Fruit fly (Drosophila melanogaster) whole organism, embryonic: ENCODE results near the gene Hasp.

Source experiments
- CG10147 ChIP-seq: fragments of 200-800 bp; sonication (Bioruptor generic); optimal IDR thresholded peaks from 2 replicates; lab custom pipeline; 2019; ENCODE audit warnings: missing biosample characterization, mild to moderate bottlenecking, missing genetic modification characterization, moderate library complexity
- CG10431 ChIP-seq: fragments of 200-800 bp; sonication (Bioruptor generic); optimal IDR thresholded peaks from 3 replicates; lab custom pipeline; 2018; ENCODE audit warnings: missing biosample characterization, mild to moderate bottlenecking, missing genetic modification characterization
- CG11723 ChIP-seq: fragments of 200-800 bp; sonication (Bioruptor generic); optimal IDR thresholded peaks from 2 replicates; lab custom pipeline; 2017; ENCODE audit warnings: missing biosample characterization, mild to moderate bottlenecking, missing genetic modification characterization
- CG12236 ChIP-seq: fragments of 200-800 bp; sonication (Bioruptor generic); optimal IDR thresholded peaks from 2 replicates; lab custom pipeline; 2016; ENCODE audit warnings: missing biosample characterization, missing genetic modification characterization
- CG1233 ChIP-seq: fragments of 200-800 bp; sonication (Bioruptor generic); optimal IDR thresholded peaks from 4 replicates; lab custom pipeline; 2018; ENCODE audit warnings: missing biosample characterization, mild to moderate bottlenecking, missing genetic modification characterization
- CG13123 ChIP-seq: fragments of 200-800 bp; sonication (Bioruptor generic); optimal IDR thresholded peaks from 2 replicates; lab custom pipeline; 2016; ENCODE audit warnings: missing biosample characterization, missing genetic modification characterization
- CG13424 ChIP-seq: fragments of 200-800 bp; sonication (Bioruptor generic); optimal IDR thresholded peaks from 2 replicates; lab custom pipeline; 2019; ENCODE audit warnings: missing biosample characterization, mild to moderate bottlenecking, missing genetic modification characterization, moderate library complexity
- CG13624 ChIP-seq: fragments of 200-800 bp; sonication (Bioruptor generic); optimal IDR thresholded peaks from 2 replicates; lab custom pipeline; 2016; ENCODE audit warnings: missing biosample characterization, missing genetic modification characterization
- CG1602 ChIP-seq: fragments of 200-800 bp; sonication (Bioruptor generic); optimal IDR thresholded peaks from 3 replicates; lab custom pipeline; 2016; ENCODE audit warnings: missing biosample characterization, missing genetic modification characterization
- CG16813 ChIP-seq: fragments of 200-800 bp; sonication (Bioruptor generic); IDR thresholded peaks from 3 replicates; pipeline ENCODE4 v1.3.6; 2022; ENCODE audit warnings: missing biosample characterization, missing genetic modification characterization; ENCODE audit not compliant: partially characterized antibody
- CG1832 ChIP-seq: fragments of 200-800 bp; sonication (Bioruptor generic); optimal IDR thresholded peaks from 2 replicates; lab custom pipeline; 2017; ENCODE audit warnings: missing biosample characterization, mild to moderate bottlenecking, missing genetic modification characterization, inconsistent platforms
- CG33213 ChIP-seq: fragments of 200-800 bp; sonication (Bioruptor generic); optimal IDR thresholded peaks from 3 replicates; lab custom pipeline; 2016; ENCODE audit warnings: missing biosample characterization, missing genetic modification characterization
- CG3726 ChIP-seq: fragments of 200-800 bp; sonication (Bioruptor generic); IDR thresholded peaks from 3 replicates; pipeline ENCODE4, ENCODE4 v1.3.6; 2022; ENCODE audit warnings: missing biosample characterization, missing genetic modification characterization
- CG42726 ChIP-seq: fragments of 200-800 bp; sonication (Bioruptor generic); IDR thresholded peaks from 2 replicates; pipeline ENCODE4 v1.3.6; 2022; ENCODE audit warnings: missing biosample characterization, missing genetic modification characterization; ENCODE audit not compliant: partially characterized antibody
- CG4404 ChIP-seq: fragments of 200-800 bp; sonication (Bioruptor generic); IDR thresholded peaks from 2 replicates; pipeline ENCODE4 v1.3.6; 2022; ENCODE audit warnings: missing biosample characterization, missing genetic modification characterization
- CG6175 ChIP-seq: fragments of 200-800 bp; sonication (Bioruptor generic); IDR thresholded peaks from 3 replicates; pipeline ENCODE4 v1.3.6; 2022; ENCODE audit warnings: missing biosample characterization, missing genetic modification characterization
- CG7745 ChIP-seq: fragments of 200-800 bp; sonication (Bioruptor generic); optimal IDR thresholded peaks from 2 replicates; lab custom pipeline; 2018; ENCODE audit warnings: missing biosample characterization, mild to moderate bottlenecking, missing genetic modification characterization, moderate library complexity
- Doc3 ChIP-seq: fragments of 200-800 bp; sonication (Bioruptor generic); IDR thresholded peaks from 3 replicates; pipeline ENCODE4 v1.3.6; 2022; ENCODE audit warnings: missing biosample characterization, missing genetic modification characterization; ENCODE audit not compliant: partially characterized antibody
- Elba2 ChIP-seq: fragments of 200-800 bp; sonication (Bioruptor generic); optimal IDR thresholded peaks from 3 replicates; lab custom pipeline; 2016; ENCODE audit warnings: missing biosample characterization, missing genetic modification characterization
- MBD-R2 ChIP-seq: fragments of 200-800 bp; sonication (Bioruptor generic); IDR thresholded peaks from 2 replicates; pipeline ENCODE4 v1.3.6; 2022; ENCODE audit warnings: missing biosample characterization, missing genetic modification characterization
- Med ChIP-seq: fragments of 200-800 bp; sonication (Bioruptor generic); peaks from one replicate; lab custom pipeline; 2016; ENCODE audit warnings: missing biosample characterization, missing genetic modification characterization, mild to moderate bottlenecking, inconsistent platforms, moderate library complexity
- NC2α ChIP-seq: fragments of 200-800 bp; sonication (Bioruptor generic); optimal IDR thresholded peaks from 2 replicates; lab custom pipeline; 2016; ENCODE audit warnings: missing biosample characterization, missing genetic modification characterization
- Nf-YB ChIP-seq: fragments of 200-800 bp; sonication (Bioruptor generic); optimal IDR thresholded peaks from 3 replicates; lab custom pipeline; 2019; ENCODE audit warnings: missing biosample characterization, mild to moderate bottlenecking, missing genetic modification characterization, moderate library complexity
- NfI ChIP-seq: fragments of 200-800 bp; sonication (Bioruptor generic); optimal IDR thresholded peaks from 3 replicates; lab custom pipeline; 2018; ENCODE audit warnings: missing biosample characterization, mild to moderate bottlenecking, missing genetic modification characterization, moderate library complexity
- Oaz ChIP-seq: fragments of 200-800 bp; sonication (Bioruptor generic); IDR thresholded peaks from 2 replicates; pipeline ENCODE4 v1.3.6; 2022; ENCODE audit warnings: missing biosample characterization, missing genetic modification characterization
- Optix ChIP-seq: fragments of 200-800 bp; sonication (Bioruptor generic); IDR thresholded peaks from 3 replicates; pipeline ENCODE4 v1.3.6; 2022; ENCODE audit warnings: missing biosample characterization, missing genetic modification characterization
- PHDP ChIP-seq: fragments of 200-800 bp; sonication (Bioruptor generic); optimal IDR thresholded peaks from 3 replicates; lab custom pipeline; 2018; ENCODE audit warnings: missing biosample characterization, mild to moderate bottlenecking, missing genetic modification characterization, moderate library complexity
- Rfx ChIP-seq: fragments of 200-800 bp; sonication (Bioruptor generic); IDR thresholded peaks from 2 replicates; pipeline ENCODE4 v1.3.6; 2022; ENCODE audit warnings: missing biosample characterization, missing genetic modification characterization
- Side ChIP-seq: fragments of 200-800 bp; sonication (Bioruptor generic); optimal IDR thresholded peaks from 2 replicates; lab custom pipeline; 2016; ENCODE audit warnings: missing biosample characterization, missing genetic modification characterization
- ab ChIP-seq: fragments of 200-800 bp; sonication (Bioruptor generic); optimal IDR thresholded peaks from 2 replicates; lab custom pipeline; 2016; ENCODE audit warnings: missing biosample characterization, missing genetic modification characterization
- al ChIP-seq: fragments of 200-800 bp; sonication (Bioruptor generic); IDR thresholded peaks from 2 replicates; pipeline ENCODE4 v1.3.6; 2022; ENCODE audit warnings: missing biosample characterization, missing genetic modification characterization
- ara ChIP-seq: fragments of 200-800 bp; sonication (Bioruptor generic); IDR thresholded peaks from 2 replicates; pipeline ENCODE4 v1.3.6; 2022; ENCODE audit warnings: missing biosample characterization, missing genetic modification characterization
- cad ChIP-seq: fragments of >200 bp; optimal IDR thresholded peaks from 2 replicates; lab custom pipeline; 2017; ENCODE audit warnings: missing biosample characterization, missing genetic modification characterization
- cg ChIP-seq: fragments of 200-800 bp; sonication (Bioruptor generic); optimal IDR thresholded peaks from 3 replicates; lab custom pipeline; 2019; ENCODE audit warnings: missing biosample characterization, mild to moderate bottlenecking, missing genetic modification characterization, moderate library complexity
- danr ChIP-seq: fragments of 200-800 bp; sonication (Bioruptor generic); IDR thresholded peaks from 2 replicates; pipeline ENCODE4 v1.3.6; 2022; ENCODE audit warnings: missing biosample characterization, missing genetic modification characterization
- disco-r ChIP-seq: fragments of 200-800 bp; sonication (Bioruptor generic); optimal IDR thresholded peaks from 2 replicates; lab custom pipeline; 2016; ENCODE audit warnings: missing biosample characterization, missing genetic modification characterization
- fd96Cb ChIP-seq: fragments of 200-800 bp; sonication (Bioruptor generic); optimal IDR thresholded peaks from 2 replicates; lab custom pipeline; 2018; ENCODE audit warnings: missing biosample characterization, mild to moderate bottlenecking, missing genetic modification characterization, moderate library complexity
- hth ChIP-seq: fragments of >200 bp; optimal IDR thresholded peaks from 2 replicates; lab custom pipeline; 2017; ENCODE audit warnings: inconsistent platforms
- jigr1 ChIP-seq: fragments of 200-800 bp; sonication (Bioruptor generic); IDR thresholded peaks from 3 replicates; pipeline ENCODE4 v1.3.6; 2022; ENCODE audit warnings: missing biosample characterization, missing genetic modification characterization
- kah ChIP-seq: fragments of 200-800 bp; sonication (Bioruptor generic); optimal IDR thresholded peaks from 2 replicates; lab custom pipeline; 2018; ENCODE audit warnings: missing biosample characterization, mild to moderate bottlenecking, missing genetic modification characterization
- ken ChIP-seq: fragments of 200-800 bp; sonication (Bioruptor generic); IDR thresholded peaks from 3 replicates; pipeline ENCODE4 v1.3.6; 2022; ENCODE audit warnings: missing biosample characterization, missing genetic modification characterization
- org-1 ChIP-seq: fragments of 200-800 bp; sonication (Bioruptor generic); optimal IDR thresholded peaks from 2 replicates; lab custom pipeline; 2017; ENCODE audit warnings: missing biosample characterization, missing genetic modification characterization
- phol ChIP-seq: fragments of 200-800 bp; sonication (Bioruptor generic); optimal IDR thresholded peaks from 3 replicates; lab custom pipeline; 2018; ENCODE audit warnings: missing biosample characterization, mild to moderate bottlenecking, missing genetic modification characterization, moderate library complexity
- pzg ChIP-seq: fragments of 200-800 bp; sonication (Bioruptor generic); optimal IDR thresholded peaks from 3 replicates; lab custom pipeline; 2018; ENCODE audit warnings: missing biosample characterization, mild to moderate bottlenecking, missing genetic modification characterization, moderate library complexity
- ro ChIP-seq: fragments of 200-800 bp; sonication (Bioruptor generic); IDR thresholded peaks from 2 replicates; pipeline ENCODE4 v1.3.6; 2022; ENCODE audit warnings: missing biosample characterization, missing genetic modification characterization
- row ChIP-seq: fragments of 200-800 bp; sonication (Bioruptor generic); IDR thresholded peaks from 3 replicates; pipeline ENCODE4 v1.3.6; 2022; ENCODE audit warnings: missing biosample characterization, missing genetic modification characterization
- shn ChIP-seq: fragments of 200-800 bp; sonication (Bioruptor generic); optimal IDR thresholded peaks from 3 replicates; lab custom pipeline; 2016; ENCODE audit warnings: missing biosample characterization, missing genetic modification characterization
- so ChIP-seq: fragments of 200-800 bp; sonication (Bioruptor generic); IDR thresholded peaks from 3 replicates; pipeline ENCODE4 v1.3.6; 2022; ENCODE audit warnings: missing biosample characterization, missing genetic modification characterization
- sob ChIP-seq: fragments of 200-800 bp; sonication (Bioruptor generic); IDR thresholded peaks from 2 replicates; pipeline ENCODE4 v1.3.6; 2022; ENCODE audit warnings: missing biosample characterization, missing genetic modification characterization
- stc ChIP-seq: fragments of 200-800 bp; sonication (Bioruptor generic); IDR thresholded peaks from 2 replicates; pipeline ENCODE4 v1.3.6; 2022; ENCODE audit warnings: missing biosample characterization, missing genetic modification characterization
- stwl ChIP-seq: fragments of 200-800 bp; sonication (Bioruptor generic); optimal IDR thresholded peaks from 3 replicates; lab custom pipeline; 2018; ENCODE audit warnings: missing biosample characterization, mild to moderate bottlenecking, missing genetic modification characterization, moderate library complexity
- tna ChIP-seq: fragments of 200-800 bp; sonication (Bioruptor generic); IDR thresholded peaks from 2 replicates; pipeline ENCODE4 v1.3.6; 2022; ENCODE audit warnings: missing biosample characterization, missing genetic modification characterization; ENCODE audit not compliant: partially characterized antibody

Hasp gene

DNA sequence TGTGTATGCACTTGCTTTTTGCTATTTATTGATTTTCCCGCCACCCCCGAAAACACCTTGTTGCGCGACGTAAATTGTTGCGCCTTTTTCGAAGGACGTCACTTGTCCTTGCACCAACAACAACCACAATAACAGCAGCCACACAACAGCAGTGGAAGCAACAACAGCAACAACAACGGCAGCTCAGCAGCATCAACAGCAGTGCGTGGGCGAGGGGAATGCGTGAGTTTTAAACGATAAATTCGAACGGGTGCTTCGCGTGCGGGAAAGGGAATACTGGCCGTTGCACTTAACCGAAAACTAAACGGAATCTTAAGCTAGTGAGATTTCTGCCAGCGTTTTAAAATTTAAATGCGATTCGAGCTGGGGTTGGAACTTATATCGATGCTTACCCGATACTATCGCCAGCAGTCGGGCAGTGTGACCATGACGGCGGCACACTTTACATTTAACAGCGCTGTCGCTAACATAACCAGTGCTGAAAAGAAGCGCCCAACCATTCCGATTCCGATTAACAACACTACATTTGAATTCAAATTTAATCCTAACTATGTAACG, 8.6 kb downstream of the Hasp start, which contains the start of gene cyst (continued):
- TF ChIP-seq CG33213 (peak; percentile 69), CG1832 (GFP tag; lab: Kevin White, UChicago) (no peak), NC2α (no peak), kah (GFP tag; lab: Kevin White, UChicago) (no peak), hth (no peak), stwl (tag; lab: Kevin White, UChicago) (peak; percentile 90), NfI (GFP tag; lab: Kevin White, UChicago) (peak; percentile 24), ro (no peak), jigr1 (GFP tag; lab: Robert Waterston, UW) (no peak), CG42726 (GFP tag; lab: Robert Waterston, UW) (peak; percentile 97), phol (tag; lab: Kevin White, UChicago) (peak; percentile 51), tna (GFP tag; lab: Robert Waterston, UW) (peak; percentile 94), disco-r (no peak), Doc3 (peak; percentile 92), CG13424 (tag; lab: Kevin White, UChicago) (no peak), al (GFP tag; lab: Robert Waterston, UW) (no peak), sob (GFP tag; lab: Robert Waterston, UW) (peak; percentile 62), Nf-YB (GFP tag; lab: Kevin White, UChicago) (no peak), CG13123 (GFP tag; lab: Kevin White, UChicago) (peak; percentile 14), fd96Cb (no peak), CG3726 (no peak), row (peak; percentile 27; the same call in 1 of the 3 replicates), cg (GFP tag; lab: Kevin White, UChicago) (peak; percentile 91), CG16813 (GFP tag; lab: Robert Waterston, UW) (peak; percentile 94), PHDP (tag; lab: Kevin White, UChicago) (no peak), Med (GFP tag; lab: Kevin White, UChicago) (peak; percentile 90), CG10431 (GFP tag; lab: Kevin White, UChicago) (no peak), Rfx (GFP tag; lab: Robert Waterston, UW) (peak; percentile 68), ara (GFP tag; lab: Robert Waterston, UW) (no peak), CG1233 (GFP tag; lab: Kevin White, UChicago) (no peak), org-1 (GFP tag; lab: Kevin White, UChicago) (no peak), CG4404 (GFP tag; lab: Robert Waterston, UW) (no peak), Side (peak; percentile 11), ab (GFP tag; lab: Kevin White, UChicago) (no peak), CG7745 (tag; lab: Kevin White, UChicago) (no peak), CG1602 (GFP tag; lab: Kevin White, UChicago) (no peak), stc (no peak), shn (peak; percentile 2), Elba2 (GFP tag; lab: Kevin White, UChicago) (no peak), so (GFP tag; lab: Robert Waterston, UW) (no peak), Optix (GFP tag; lab: Robert Waterston, UW) (no peak), MBD-R2 (peak; percentile 64), CG13624 (peak; percentile 69), CG10147 (GFP tag; lab: Kevin White, UChicago) (no peak), danr (no peak), pzg (GFP tag; lab: Kevin White, UChicago) (peak; percentile 95), Oaz (GFP tag; lab: Robert Waterston, UW) (no peak), ken (GFP tag; lab: Robert Waterston, UW) (peak; percentile 50; the same call in 1 of the 3 replicates), CG11723 (no peak), CG12236 (GFP tag; lab: Kevin White, UChicago) (no peak), cad (GFP tag; lab: Kevin White, UChicago) (no peak), CG6175 (GFP tag; lab: Robert Waterston, UW) (no peak)
